Fruit fly (Drosophila melanogaster) whole organism, adult: ENCODE data around the gene CG32572.

ENCODE experiments used
- CG11617 ChIP-seq: fragments of 200-800 bp; sonication (Bioruptor generic); optimal IDR thresholded peaks from 2 replicates; lab custom pipeline; 2017; ENCODE audit warnings: mild to moderate bottlenecking, missing biosample characterization, missing genetic modification reagents, missing genetic modification characterization
- CG12768 ChIP-seq: fragments of 200-800 bp; sonication (Bioruptor generic); optimal IDR thresholded peaks from 2 replicates; lab custom pipeline; 2017; ENCODE audit warnings: missing biosample characterization, missing genetic modification characterization, mild to moderate bottlenecking, moderate library complexity, missing genetic modification reagents
- CG1620 ChIP-seq: fragments of 200-800 bp; sonication (Bioruptor generic); optimal IDR thresholded peaks from 2 replicates; lab custom pipeline; 2016; ENCODE audit warnings: missing biosample characterization, missing genetic modification characterization
- CG33017 ChIP-seq: fragments of 200-800 bp; sonication (Bioruptor generic); optimal IDR thresholded peaks from 2 replicates; lab custom pipeline; 2018; ENCODE audit warnings: missing biosample characterization, mild to moderate bottlenecking, missing genetic modification characterization, moderate library complexity
- CG5204 ChIP-seq: fragments of 200-800 bp; sonication (Bioruptor generic); optimal IDR thresholded peaks from 2 replicates; lab custom pipeline; 2016; ENCODE audit warnings: missing biosample characterization, missing genetic modification characterization
- CG7101 ChIP-seq: fragments of 200-800 bp; sonication (Bioruptor generic); optimal IDR thresholded peaks from 2 replicates; lab custom pipeline; 2018; ENCODE audit warnings: missing biosample characterization, mild to moderate bottlenecking, missing genetic modification characterization, moderate library complexity
- Clk ChIP-seq: fragments of 200-800 bp; sonication (Bioruptor generic); optimal IDR thresholded peaks from 2 replicates; lab custom pipeline; 2017; ENCODE audit warnings: missing biosample characterization, missing genetic modification characterization
- Crg-1 ChIP-seq: fragments of 200-800 bp; sonication (Bioruptor generic); optimal IDR thresholded peaks from 2 replicates; lab custom pipeline; 2016; ENCODE audit warnings: missing biosample characterization, missing genetic modification characterization
- cic ChIP-seq: fragments of 200-800 bp; sonication (Bioruptor generic); optimal IDR thresholded peaks from 2 replicates; lab custom pipeline; 2017; ENCODE audit warnings: missing biosample characterization, mild to moderate bottlenecking, missing genetic modification characterization, moderate library complexity
- kay ChIP-seq: fragments of 200-800 bp; sonication (Bioruptor generic); peaks from one replicate; lab custom pipeline; 2016; ENCODE audit warnings: missing biosample characterization, missing genetic modification characterization, borderline replicate concordance
- ovo ChIP-seq: fragments of 200-800 bp; sonication (Bioruptor generic); optimal IDR thresholded peaks from 2 replicates; lab custom pipeline; 2016; ENCODE audit warnings: missing biosample characterization, missing genetic modification characterization
- pad ChIP-seq: fragments of 200-800 bp; sonication (Bioruptor generic); optimal IDR thresholded peaks from 3 replicates; lab custom pipeline; 2017; ENCODE audit warnings: missing biosample characterization, missing genetic modification characterization, mild to moderate bottlenecking, moderate library complexity, missing genetic modification reagents
- toe ChIP-seq: fragments of 200-800 bp; sonication (Bioruptor generic); optimal IDR thresholded peaks from 2 replicates; lab custom pipeline; 2016; ENCODE audit warnings: missing biosample characterization, missing genetic modification characterization

DNA sequence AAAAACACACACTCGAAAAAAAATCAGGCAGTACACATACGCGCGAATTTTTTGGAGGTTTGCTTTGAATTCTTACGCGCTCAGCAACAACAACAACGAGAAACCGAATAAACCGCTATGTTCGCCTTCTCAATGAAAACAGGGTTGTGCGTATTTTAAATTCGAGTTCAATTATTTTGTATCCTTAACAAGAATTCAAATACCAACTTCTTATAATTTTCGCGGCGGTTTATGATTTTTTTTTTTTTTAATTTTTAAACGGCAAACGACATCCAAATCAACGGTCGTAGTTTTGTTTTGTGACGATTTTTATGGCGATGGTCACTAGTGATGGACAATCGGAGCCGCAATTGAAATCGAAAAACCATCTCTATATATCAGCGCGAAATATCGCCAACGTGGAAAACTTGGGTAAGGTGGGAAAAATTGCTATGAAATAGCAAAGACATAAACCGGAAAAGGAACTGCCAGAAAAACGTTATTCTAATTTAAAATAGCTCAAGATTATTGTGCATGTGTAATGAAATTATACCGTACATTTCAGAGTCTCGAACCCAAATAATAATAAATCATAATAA lies 30.7 kb downstream of the CG32572 start, which contains the start of gene goe:
- TF ChIP-seq ovo (GFP tag; lab: Kevin White, UChicago): peak; percentile 94
- TF ChIP-seq CG11617 (GFP tag; lab: Kevin White, UChicago): peak; percentile 75
- peak; percentile 90 for TF ChIP-seq CG1620 (GFP tag; lab: Kevin White, UChicago)
- TF ChIP-seq CG33017 (tag; lab: Kevin White, UChicago): peak; percentile 7
- peak; percentile 56 for TF ChIP-seq pad (GFP tag; lab: Kevin White, UChicago)
- TF ChIP-seq kay: peak; percentile 66
- TF ChIP-seq Crg-1 (GFP tag; lab: Kevin White, UChicago): peak; percentile 70
- TF ChIP-seq CG5204 (GFP tag; lab: Kevin White, UChicago): peak; percentile 72
- peak; percentile 22 for TF ChIP-seq cic (GFP tag; lab: Kevin White, UChicago)
- no peak for TF ChIP-seq Clk (GFP tag; lab: Kevin White, UChicago)
- peak; percentile 87 for TF ChIP-seq CG7101
- peak; percentile 67 for TF ChIP-seq toe (GFP tag; lab: Kevin White, UChicago)
- no peak for TF ChIP-seq CG12768 (GFP tag; lab: Kevin White, UChicago)
